Worm (Caenorhabditis elegans) whole organism, L2 larva: ENCODE measurements around the gene spin-2.

ENCODE experiments used
- dmd-4 ChIP-seq: sonication (generic microtip); optimal IDR thresholded peaks from 2 replicates; lab custom pipeline; 2017; ENCODE audit warnings: missing biosample characterization, missing genetic modification characterization
- nhr-129 ChIP-seq: fragments of 150-350 bp; optimal IDR thresholded peaks from 2 replicates; lab custom pipeline; 2014; ENCODE audit warnings: missing biosample characterization, missing genetic modification characterization

DNA sequence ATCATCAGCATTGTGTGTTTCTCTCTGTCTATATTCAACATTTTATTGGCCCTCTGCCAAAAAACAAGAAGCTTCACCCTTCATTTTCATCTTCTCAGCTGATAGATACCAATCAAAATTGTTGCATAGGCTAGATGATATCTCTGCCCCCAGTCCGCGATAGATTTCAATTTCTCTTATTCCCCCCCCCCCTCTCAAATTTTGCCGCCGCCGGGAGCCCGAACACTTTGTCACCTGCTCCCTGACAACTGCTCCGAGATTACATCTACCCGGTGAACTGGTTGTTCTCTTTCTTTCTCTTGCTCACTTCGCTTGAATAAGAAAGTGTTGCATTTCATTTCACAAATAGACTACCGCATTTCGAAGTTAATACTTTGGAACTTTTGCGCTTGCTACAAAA is 39.2 kb downstream of the spin-2 start:
- TF ChIP-seq dmd-4 (tag; lab: Kevin White, UChicago) (no peak), nhr-129 (tag; lab: Kevin White, UChicago) (peak; percentile 1)
